Worm (Caenorhabditis elegans) whole organism, L2 larva: ENCODE results near the gene tftc-3.

Experiments
- aly-2 ChIP-seq: fragments of 150-350 bp; optimal IDR thresholded peaks from 2 replicates; lab custom pipeline; 2014; ENCODE audit warnings: missing biosample characterization, missing genetic modification characterization
- ceh-82 ChIP-seq: fragments of 150-350 bp; optimal IDR thresholded peaks from 2 replicates; lab custom pipeline; 2014; ENCODE audit warnings: missing biosample characterization, missing genetic modification characterization
- fos-1 ChIP-seq: fragments of 150-350 bp; optimal IDR thresholded peaks from 2 replicates; lab custom pipeline; 2014; ENCODE audit warnings: missing biosample characterization, missing genetic modification characterization
- mdl-1 ChIP-seq, 2 experiments: fragments of 150-350 bp in 1 of 2; sonication (generic microtip) in 1 of 2; optimal IDR thresholded peaks; 2 replicates each; lab custom pipeline; 2017; ENCODE audit warnings: missing biosample characterization in 2 of 2, missing genetic modification characterization in 2 of 2
- skn-1 ChIP-seq: sonication (generic microtip); optimal IDR thresholded peaks from 2 replicates; lab custom pipeline; 2017; ENCODE audit warnings: missing biosample characterization, missing genetic modification characterization
- ztf-1 ChIP-seq: fragments of 200-800 bp; sonication (Bioruptor generic); conservative IDR thresholded peaks from 2 replicates; pipeline ENCODE4 v1.3.6; 2022; ENCODE audit warnings: missing genetic modification characterization, missing compliant biosample characterization

DNA sequence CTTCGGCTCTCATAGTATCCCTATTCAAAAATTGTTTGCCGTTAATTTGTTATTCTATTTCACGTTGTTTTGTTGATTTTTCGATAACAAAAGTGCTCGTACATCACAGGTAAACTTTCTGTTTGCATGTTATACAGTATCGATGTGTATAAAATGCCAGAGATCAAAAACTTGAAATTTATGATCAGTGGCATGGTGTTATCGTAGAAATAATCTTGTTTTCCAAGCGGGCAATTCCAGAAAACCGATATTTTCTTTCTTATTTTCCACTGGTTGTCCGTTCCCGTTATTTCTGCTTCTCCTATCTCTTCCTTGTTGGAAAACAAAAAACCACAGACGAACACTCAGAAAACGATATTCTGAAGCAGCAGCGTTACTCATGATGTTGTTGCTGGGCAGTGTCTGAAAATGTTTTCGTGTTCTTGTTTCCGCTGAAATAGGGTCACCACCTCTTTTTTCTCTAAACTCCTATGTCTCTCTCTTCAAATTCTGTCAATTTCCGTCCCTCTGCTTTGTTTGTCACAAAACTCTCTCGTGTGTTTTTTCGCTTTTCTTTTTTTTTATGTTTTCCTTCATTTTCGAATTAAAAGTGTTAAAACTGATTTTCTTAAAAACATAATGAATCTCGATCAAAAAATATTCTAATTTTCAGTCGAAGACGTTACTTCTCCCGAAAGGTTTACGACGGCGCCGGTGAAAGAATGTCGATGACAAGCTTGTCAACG, 38.3 kb upstream of the tftc-3 start, which contains the start of gene akt-1:
- TF ChIP-seq skn-1 (tag; lab: Kevin White, UChicago) (no peak), mdl-1 (tag; optimal IDR thresholded peaks at IDR 0.05; lab: Kevin White, UChicago) (no peak), fos-1 (tag; lab: Kevin White, UChicago) (no peak), ceh-82 (tag; lab: Kevin White, UChicago) (no peak), ztf-1 (GFP tag; lab: Robert Waterston, UW) (no peak), aly-2 (tag; lab: Kevin White, UChicago) (no peak)
